Fruit fly (Drosophila melanogaster) S2 (cell line): ENCODE results near the gene CG33093.

Experiments used
- CG8478 ChIP-seq: fragments of >200 bp; optimal IDR thresholded peaks from 2 replicates; lab custom pipeline; 2018
- CTCF ChIP-seq, 2 experiments: fragments of >200 bp; optimal IDR thresholded peaks; 2 replicates each; lab custom pipeline; 2018

DNA sequence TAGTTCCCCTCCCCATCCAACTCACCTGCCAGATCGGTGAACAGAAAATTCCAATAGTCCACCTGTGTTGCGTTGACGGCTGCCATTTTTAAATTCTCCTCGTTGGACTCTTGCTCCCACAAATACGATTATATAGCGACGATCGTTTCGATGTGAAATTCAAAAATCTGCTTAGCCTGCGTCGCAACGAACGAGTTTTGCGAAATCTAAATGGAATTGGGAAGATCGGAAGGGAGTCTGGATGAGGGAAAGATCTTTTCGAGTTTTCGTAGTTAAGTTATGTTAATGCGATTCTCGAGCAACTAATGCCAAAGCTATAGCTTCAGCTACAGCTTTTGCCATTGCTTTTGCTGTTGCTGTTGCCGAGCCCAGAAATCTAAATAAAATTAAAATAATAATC is 28.5 kb upstream of the CG33093 start:
- TF ChIP-seq CG8478 (lab: Kevin White, UChicago) (no peak), CTCF (optimal IDR thresholded peaks at IDR 0.05; lab: Kevin White, UChicago) (no peak)
